Worm (Caenorhabditis elegans): ENCODE data around the gene srh-141.

- TF ChIP-seq pha-4 (GFP tag; IDR thresholded peaks at IDR 0.05) (no peak), pha-4 (tag; optimal IDR thresholded peaks at IDR 0.05) (no peak), lir-3 (tag; optimal IDR thresholded peaks at IDR 0.05) (no peak), unc-39 (tag; optimal IDR thresholded peaks at IDR 0.05) (no peak), nhr-28 (tag; optimal IDR thresholded peaks at IDR 0.05) (no peak), ztf-11 (tag; optimal IDR thresholded peaks at IDR 0.05) (no peak), cey-2 (tag; optimal IDR thresholded peaks at IDR 0.05; ENCODE audit: borderline replicate concordance, insufficient read depth) (no peak), jun-1 (tag; optimal IDR thresholded peaks at IDR 0.05) (no peak), pqm-1 (tag; optimal IDR thresholded peaks at IDR 0.05) (no peak), lim-7 (GFP tag; IDR thresholded peaks at IDR 0.05) (no peak)
These were observed 17.1 kb downstream of the srh-141 start, which contains the start of gene srh-142 for ce11 chrV:16460866-16461265.
